Fruit fly (Drosophila melanogaster) whole organism, embryonic: Measurements from ENCODE around the gene CG9673.

Source experiments
- B-H2 ChIP-seq: fragments of 200-800 bp; sonication (Bioruptor generic); optimal IDR thresholded peaks from 2 replicates; lab custom pipeline; 2018; ENCODE audit warnings: missing biosample characterization, mild to moderate bottlenecking, missing genetic modification characterization
- Blimp-1 ChIP-seq: fragments of 200-800 bp; sonication (Bioruptor generic); optimal IDR thresholded peaks from 3 replicates; lab custom pipeline; 2018; ENCODE audit warnings: missing biosample characterization, missing genetic modification characterization, mild to moderate bottlenecking, moderate library complexity, missing genetic modification reagents
- CG10321 ChIP-seq: fragments of 200-800 bp; sonication (Bioruptor generic); IDR thresholded peaks from 2 replicates; pipeline ENCODE4 v1.3.6; 2022; ENCODE audit warnings: missing biosample characterization, missing genetic modification characterization
- CG10565 ChIP-seq: fragments of 200-800 bp; sonication (Bioruptor generic); optimal IDR thresholded peaks from 3 replicates; lab custom pipeline; 2016; ENCODE audit warnings: missing biosample characterization, mild to moderate bottlenecking, missing genetic modification characterization
- CG12155 ChIP-seq: fragments of 200-800 bp; sonication (Bioruptor generic); optimal IDR thresholded peaks from 3 replicates; lab custom pipeline; 2016; ENCODE audit warnings: missing biosample characterization, missing genetic modification characterization
- CG15514 ChIP-seq: fragments of 200-800 bp; sonication (Bioruptor generic); optimal IDR thresholded peaks from 3 replicates; lab custom pipeline; 2017; ENCODE audit warnings: missing biosample characterization, missing genetic modification characterization, mild to moderate bottlenecking, moderate library complexity, missing genetic modification reagents
- CG15696 ChIP-seq: fragments of 200-800 bp; sonication (Bioruptor generic); optimal IDR thresholded peaks from 2 replicates; lab custom pipeline; 2019; ENCODE audit warnings: missing biosample characterization, mild to moderate bottlenecking, missing genetic modification characterization, moderate library complexity
- CG17385 ChIP-seq: fragments of 200-800 bp; sonication (Bioruptor generic); optimal IDR thresholded peaks from 3 replicates; lab custom pipeline; 2018; ENCODE audit warnings: missing biosample characterization, mild to moderate bottlenecking, missing genetic modification characterization
- CG18764 ChIP-seq: fragments of 200-800 bp; sonication (Bioruptor generic); optimal IDR thresholded peaks from 3 replicates; lab custom pipeline; 2016; ENCODE audit warnings: missing biosample characterization, missing genetic modification characterization
- CG30431 ChIP-seq: fragments of 200-800 bp; sonication (Bioruptor generic); optimal IDR thresholded peaks from 2 replicates; lab custom pipeline; 2017; ENCODE audit warnings: missing biosample characterization, missing genetic modification characterization
- CG31365 ChIP-seq: fragments of 200-800 bp; sonication (Bioruptor generic); optimal IDR thresholded peaks from 2 replicates; lab custom pipeline; 2018; ENCODE audit warnings: missing biosample characterization, mild to moderate bottlenecking, missing genetic modification characterization
- CG5180 ChIP-seq: fragments of 200-800 bp; sonication (Bioruptor generic); optimal IDR thresholded peaks from 3 replicates; lab custom pipeline; 2017; ENCODE audit warnings: missing biosample characterization, missing genetic modification characterization, mild to moderate bottlenecking, moderate library complexity, missing genetic modification reagents
- CG6854 ChIP-seq: fragments of 200-800 bp; sonication (Bioruptor generic); optimal IDR thresholded peaks from 3 replicates; lab custom pipeline; 2017; ENCODE audit warnings: missing biosample characterization, mild to moderate bottlenecking, missing genetic modification characterization
- CG7271 ChIP-seq: fragments of 200-800 bp; sonication (Bioruptor generic); optimal IDR thresholded peaks from 2 replicates; lab custom pipeline; 2018; ENCODE audit warnings: missing biosample characterization, mild to moderate bottlenecking, missing genetic modification characterization, moderate library complexity
- CG7987 ChIP-seq: fragments of 200-800 bp; sonication (Bioruptor generic); optimal IDR thresholded peaks from 2 replicates; lab custom pipeline; 2018; ENCODE audit warnings: missing biosample characterization, mild to moderate bottlenecking, missing genetic modification characterization, moderate library complexity
- CG9727 ChIP-seq: fragments of 200-800 bp; sonication (Bioruptor generic); optimal IDR thresholded peaks from 3 replicates; lab custom pipeline; 2017; ENCODE audit warnings: missing biosample characterization, mild to moderate bottlenecking, missing genetic modification characterization
- CG9932 ChIP-seq: fragments of 200-800 bp; sonication (Bioruptor generic); IDR thresholded peaks from 2 replicates; pipeline ENCODE4 v1.3.6; 2022; ENCODE audit warnings: missing biosample characterization, missing genetic modification characterization
- D19A ChIP-seq: fragments of 200-800 bp; optimal IDR thresholded peaks from 3 replicates; lab custom pipeline; 2019; ENCODE audit warnings: missing biosample characterization, mild to moderate bottlenecking, missing genetic modification characterization, moderate library complexity
- Dbx ChIP-seq: fragments of 200-800 bp; sonication (Bioruptor generic); IDR thresholded peaks from 3 replicates; pipeline ENCODE4 v1.3.6; 2022; ENCODE audit warnings: missing biosample characterization, missing genetic modification characterization
- Deaf1 ChIP-seq: fragments of 200-800 bp; optimal IDR thresholded peaks from 3 replicates; lab custom pipeline; 2019; ENCODE audit warnings: missing biosample characterization, mild to moderate bottlenecking, missing genetic modification characterization, moderate library complexity
- Dek ChIP-seq: fragments of 200-800 bp; sonication (Bioruptor generic); optimal IDR thresholded peaks from 3 replicates; lab custom pipeline; 2019; ENCODE audit warnings: missing biosample characterization, mild to moderate bottlenecking, missing genetic modification characterization, moderate library complexity
- Dll ChIP-seq: fragments of 200-800 bp; sonication (Bioruptor generic); IDR thresholded peaks from 4 replicates; pipeline ENCODE4 v1.3.6; 2022; ENCODE audit warnings: missing biosample characterization, missing genetic modification characterization; ENCODE audit not compliant: partially characterized antibody
- Ets97D ChIP-seq: fragments of 200-800 bp; sonication (Bioruptor generic); optimal IDR thresholded peaks from 3 replicates; lab custom pipeline; 2016; ENCODE audit warnings: missing biosample characterization, missing genetic modification characterization
- Fer2 ChIP-seq: fragments of 200-800 bp; sonication (Bioruptor generic); optimal IDR thresholded peaks from 2 replicates; lab custom pipeline; 2018; ENCODE audit warnings: missing biosample characterization, mild to moderate bottlenecking, missing genetic modification characterization, moderate library complexity
- Gug ChIP-seq: fragments of 200-800 bp; sonication (Bioruptor generic); IDR thresholded peaks from 4 replicates; pipeline ENCODE4 v1.3.6; 2022; ENCODE audit warnings: missing biosample characterization, missing genetic modification characterization
- Lim3 ChIP-seq: fragments of 200-800 bp; sonication (Bioruptor generic); IDR thresholded peaks from 2 replicates; pipeline ENCODE4 v1.3.6; 2022; ENCODE audit warnings: missing biosample characterization, missing genetic modification characterization
- Oli ChIP-seq: fragments of 200-800 bp; sonication (Bioruptor generic); optimal IDR thresholded peaks from 2 replicates; lab custom pipeline; 2018; ENCODE audit warnings: missing biosample characterization, mild to moderate bottlenecking, missing genetic modification characterization, moderate library complexity
- PHDP ChIP-seq: fragments of 200-800 bp; sonication (Bioruptor generic); optimal IDR thresholded peaks from 3 replicates; lab custom pipeline; 2018; ENCODE audit warnings: missing biosample characterization, mild to moderate bottlenecking, missing genetic modification characterization, moderate library complexity
- Scr ChIP-seq: fragments of 200-800 bp; sonication (Bioruptor generic); IDR thresholded peaks from 2 replicates; pipeline ENCODE4 v1.3.6; 2022; ENCODE audit warnings: missing biosample characterization, missing genetic modification characterization; ENCODE audit not compliant: partially characterized antibody
- Stat92E ChIP-seq, 3 experiments: fragments of >200 bp in 2 of 3; fragments of 200-800 bp in 1 of 3; sonication (Bioruptor generic) in 1 of 3; optimal IDR thresholded peaks; 2 replicates each; lab custom pipeline; 2017 to 2019; ENCODE audit warnings: missing biosample characterization in 3 of 3, missing genetic modification characterization in 3 of 3, mild to moderate bottlenecking in 1 of 3, moderate library complexity in 1 of 3
- disco-r ChIP-seq: fragments of 200-800 bp; sonication (Bioruptor generic); optimal IDR thresholded peaks from 2 replicates; lab custom pipeline; 2016; ENCODE audit warnings: missing biosample characterization, missing genetic modification characterization
- dysf ChIP-seq: fragments of 200-800 bp; sonication (Bioruptor generic); IDR thresholded peaks from 3 replicates; pipeline ENCODE4 v1.3.6; 2022; ENCODE audit warnings: missing biosample characterization, missing genetic modification characterization
- gcm2 ChIP-seq: fragments of 200-800 bp; sonication (Bioruptor generic); optimal IDR thresholded peaks from 2 replicates; lab custom pipeline; 2016; ENCODE audit warnings: missing biosample characterization, missing genetic modification characterization
- grn ChIP-seq: fragments of 200-800 bp; sonication (Bioruptor generic); optimal IDR thresholded peaks from 3 replicates; lab custom pipeline; 2017; ENCODE audit warnings: missing biosample characterization, missing genetic modification characterization
- gt ChIP-seq: fragments of 200-800 bp; sonication (Bioruptor generic); IDR thresholded peaks from 2 replicates; pipeline ENCODE4 v1.3.6; 2022; ENCODE audit warnings: missing biosample characterization, missing genetic modification characterization
- hkb ChIP-seq, 2 experiments: fragments of 200-800 bp in 1 of 2; fragments of >200 bp in 1 of 2; sonication (Bioruptor generic) in 1 of 2; IDR thresholded peaks in 1 of 2; optimal IDR thresholded peaks in 1 of 2; 2 replicates each; pipeline versions ENCODE4 v1.3.6 to Lab custom; 2017 to 2022; ENCODE audit warnings: missing biosample characterization in 1 of 2, missing genetic modification characterization in 1 of 2
- lmd ChIP-seq: fragments of 200-800 bp; sonication (Bioruptor generic); IDR thresholded peaks from 2 replicates; pipeline ENCODE4 v1.3.6; 2022; ENCODE audit warnings: missing biosample characterization, missing genetic modification characterization
- lov ChIP-seq, 2 experiments: fragments of 200-800 bp in 1 of 2; fragments of >200 bp in 1 of 2; sonication (Bioruptor generic) in 1 of 2; IDR thresholded peaks in 1 of 2; optimal IDR thresholded peaks in 1 of 2; 2 replicates in 1 of 2; 3 replicates in 1 of 2; pipeline versions ENCODE4 v1.3.6 to Lab custom; 2017 to 2022; ENCODE audit warnings: missing biosample characterization in 1 of 2, missing genetic modification characterization in 1 of 2
- luna ChIP-seq: fragments of 200-800 bp; sonication (Bioruptor generic); optimal IDR thresholded peaks from 2 replicates; lab custom pipeline; 2016; ENCODE audit warnings: missing biosample characterization, missing genetic modification characterization
- mld ChIP-seq: fragments of 200-800 bp; sonication (Bioruptor generic); IDR thresholded peaks from 3 replicates; pipeline ENCODE4 v1.3.6; 2022; ENCODE audit warnings: missing biosample characterization, missing genetic modification characterization; ENCODE audit not compliant: partially characterized antibody
- sima ChIP-seq: fragments of 200-800 bp; sonication (Bioruptor generic); optimal IDR thresholded peaks from 2 replicates; lab custom pipeline; 2016; ENCODE audit warnings: missing biosample characterization, missing genetic modification characterization
- sna ChIP-seq: fragments of 200-800 bp; sonication (Bioruptor generic); IDR thresholded peaks from 2 replicates; pipeline ENCODE4 v1.3.6; 2022; ENCODE audit warnings: missing biosample characterization, missing genetic modification characterization; ENCODE audit not compliant: partially characterized antibody
- sqz ChIP-seq: fragments of 200-800 bp; sonication (Bioruptor generic); optimal IDR thresholded peaks from 3 replicates; lab custom pipeline; 2018; ENCODE audit warnings: missing biosample characterization, mild to moderate bottlenecking, missing genetic modification characterization
- ttk ChIP-seq: fragments of 200-800 bp; sonication (Bioruptor generic); IDR thresholded peaks from 2 replicates; pipeline ENCODE4 v2.1.2; 2022; ENCODE audit warnings: missing biosample characterization, missing genetic modification characterization
- tup ChIP-seq: fragments of 200-800 bp; sonication (Bioruptor generic); optimal IDR thresholded peaks from 2 replicates; lab custom pipeline; 2016; ENCODE audit warnings: missing biosample characterization, mild to moderate bottlenecking, missing genetic modification characterization, moderate library complexity
- vnd ChIP-seq: fragments of 200-800 bp; sonication (Bioruptor generic); IDR thresholded peaks from 3 replicates; pipeline ENCODE4 v1.3.6; 2022; ENCODE audit warnings: missing biosample characterization, missing genetic modification characterization; ENCODE audit not compliant: partially characterized antibody

CG9673 gene

DNA sequence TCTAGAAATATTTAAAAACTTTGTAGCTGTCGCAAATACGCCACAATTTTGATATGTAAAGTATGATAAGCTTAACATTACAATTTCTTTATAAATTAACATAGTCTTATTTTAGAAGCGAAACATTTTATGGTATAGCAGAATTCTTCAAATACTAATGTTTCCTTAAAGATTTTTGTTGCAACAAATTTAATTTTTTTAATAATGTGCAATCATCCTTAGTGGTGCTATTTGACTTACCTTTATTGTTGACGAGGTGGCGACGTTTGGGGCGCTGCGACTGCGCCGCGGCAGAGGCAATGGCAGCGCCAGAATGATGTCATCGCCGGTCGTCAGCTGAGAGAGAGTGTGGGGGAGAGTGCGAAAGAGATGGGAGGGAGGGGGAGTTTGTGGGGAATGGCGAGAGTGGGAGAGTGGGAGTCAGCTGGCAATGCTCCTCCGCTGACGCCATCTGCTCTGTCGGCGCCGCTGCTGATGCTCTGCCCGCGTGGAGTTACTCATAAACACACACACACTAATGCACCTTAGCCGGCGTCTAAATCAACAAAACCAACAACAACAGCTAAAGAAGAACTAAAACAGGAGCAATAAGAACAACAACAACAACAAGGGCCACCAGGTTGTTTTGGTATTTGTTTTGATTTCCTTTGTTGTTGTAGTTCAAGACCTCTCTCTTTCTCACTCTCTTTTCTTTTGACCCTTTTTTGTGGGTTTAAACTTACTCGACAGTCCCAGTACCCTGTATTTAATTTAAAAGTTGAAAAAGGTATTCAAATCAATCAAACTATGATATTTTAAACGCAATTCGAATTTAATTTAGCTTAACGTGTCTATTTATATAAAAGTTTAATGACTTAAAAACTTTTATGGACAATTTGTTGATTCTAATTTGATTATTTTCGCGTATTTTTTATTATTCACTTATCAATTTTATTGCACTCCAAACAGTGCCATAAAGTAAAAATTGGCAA, 19.8 kb upstream of the CG9673 start:
- peak; percentile 10 for TF ChIP-seq CG18764 (GFP tag; lab: Kevin White, UChicago)
- no peak for TF ChIP-seq luna (GFP tag; lab: Kevin White, UChicago)
- no peak for TF ChIP-seq tup (GFP tag; lab: Kevin White, UChicago)
- TF ChIP-seq CG7987, result no peak
- TF ChIP-seq grn, result no peak
- TF ChIP-seq CG9932, result peak; percentile 66
- no peak for TF ChIP-seq B-H2
- TF ChIP-seq CG17385, result peak; percentile 79
- TF ChIP-seq ttk (GFP tag; lab: Robert Waterston, UW), result peak; percentile 60
- peak; percentile 76 for TF ChIP-seq Dek (tag; lab: Kevin White, UChicago)
- no peak for TF ChIP-seq Ets97D
- TF ChIP-seq CG7271 (tag; lab: Kevin White, UChicago), result no peak
- TF ChIP-seq CG10321, result no peak
- TF ChIP-seq CG9727 (GFP tag; lab: Kevin White, UChicago), result peak; percentile 78
- no peak for TF ChIP-seq mld
- TF ChIP-seq CG15696 (tag; lab: Kevin White, UChicago), result no peak
- peak; percentile 47 for TF ChIP-seq Deaf1 (tag; lab: Kevin White, UChicago)
- no peak for TF ChIP-seq CG31365
- peak; percentile 82 for TF ChIP-seq lmd (GFP tag; lab: Robert Waterston, UW)
- no peak for TF ChIP-seq Scr (GFP tag; lab: Robert Waterston, UW)
- peak; percentile 12; the same call in 1 of the 4 replicates for TF ChIP-seq Gug (GFP tag; lab: Robert Waterston, UW)
- no peak for TF ChIP-seq CG10565
- TF ChIP-seq Dll, result no peak
- no peak for TF ChIP-seq sqz (GFP tag; lab: Kevin White, UChicago)
- TF ChIP-seq CG15514 (GFP tag; lab: Kevin White, UChicago), result peak; percentile 20
- peak; percentile 87 for TF ChIP-seq PHDP (tag; lab: Kevin White, UChicago)
- TF ChIP-seq sna (GFP tag; lab: Robert Waterston, UW), result no peak
- peak; percentile 40; the same call in 1 of the 3 replicates for TF ChIP-seq Dbx (GFP tag; lab: Robert Waterston, UW)
- peak; percentile 52 for TF ChIP-seq Blimp-1 (GFP tag; lab: Kevin White, UChicago)
- TF ChIP-seq disco-r, result peak; percentile 35
- TF ChIP-seq Lim3, result no peak
- TF ChIP-seq sima (GFP tag; lab: Kevin White, UChicago), result no peak
- TF ChIP-seq CG30431 (GFP tag; lab: Kevin White, UChicago), result peak; percentile 43
- peak; percentile 80 for TF ChIP-seq Oli (tag; lab: Kevin White, UChicago)
- peak; percentile 50 for TF ChIP-seq CG5180 (GFP tag; lab: Kevin White, UChicago)
- no peak for TF ChIP-seq Fer2
- TF ChIP-seq vnd (GFP tag; lab: Robert Waterston, UW), result no peak
- TF ChIP-seq gt, result no peak
- TF ChIP-seq CG6854 (GFP tag; lab: Kevin White, UChicago), result peak; percentile 30
- peak; percentile 47 for TF ChIP-seq CG12155 (GFP tag; lab: Kevin White, UChicago)
- TF ChIP-seq lov (optimal IDR thresholded peaks at IDR 0.05; lab: Kevin White, UChicago), result no peak
- no peak for TF ChIP-seq lov (GFP tag; IDR thresholded peaks at IDR 0.05; lab: Robert Waterston, UW)
- peak; percentile 10 for TF ChIP-seq gcm2 (GFP tag; lab: Kevin White, UChicago)
- peak; percentile 65 for TF ChIP-seq D19A (tag; lab: Kevin White, UChicago)
- no peak for TF ChIP-seq Stat92E (GFP tag; optimal IDR thresholded peaks at IDR 0.05; lab: Kevin White, UChicago)
- TF ChIP-seq hkb (optimal IDR thresholded peaks at IDR 0.05; lab: Kevin White, UChicago), result no peak
- TF ChIP-seq hkb (GFP tag; IDR thresholded peaks at IDR 0.05; lab: Robert Waterston, UW), result peak; percentile 83
- TF ChIP-seq dysf (GFP tag; lab: Robert Waterston, UW), result peak; percentile 81
